Fruit fly (Drosophila melanogaster) whole organism, wandering third instar larva: ENCODE results near the gene CG16985.
A peak's percentile ranks its signal among the peaks of the same experiment; 100 is the strongest.

Experiments used
- Abd-B ChIP-seq: fragments of >200 bp; optimal IDR thresholded peaks from 2 replicates; lab custom pipeline; 2017; ENCODE audit warnings: missing biosample characterization, missing genetic modification characterization
- CG32264 ChIP-seq: fragments of 200-800 bp; sonication (Bioruptor generic); optimal IDR thresholded peaks from 2 replicates; lab custom pipeline; 2016; ENCODE audit warnings: missing biosample characterization, missing genetic modification characterization
- CG9705 ChIP-seq: fragments of 200-800 bp; sonication (Bioruptor generic); optimal IDR thresholded peaks from 2 replicates; lab custom pipeline; 2018; ENCODE audit warnings: missing biosample characterization, mild to moderate bottlenecking, missing genetic modification characterization
- CrebA ChIP-seq: fragments of 200-800 bp; sonication (Bioruptor generic); optimal IDR thresholded peaks from 2 replicates; lab custom pipeline; 2016; ENCODE audit warnings: missing biosample characterization, mild to moderate bottlenecking, missing genetic modification characterization, borderline replicate concordance
- Dfd ChIP-seq: fragments of >200 bp; optimal IDR thresholded peaks from 2 replicates; lab custom pipeline; 2017; ENCODE audit warnings: missing biosample characterization, missing genetic modification characterization
- Dif ChIP-seq: fragments of 200-275, 200-300 bp; sonication (Bioruptor generic); optimal IDR thresholded peaks from 2 replicates; lab custom pipeline; 2018; ENCODE audit warnings: missing biosample characterization, missing genetic modification characterization; ENCODE audit not compliant: partially characterized antibody
- GATAd ChIP-seq: sonication (Bioruptor generic); optimal IDR thresholded peaks from 2 replicates; lab custom pipeline; 2016; ENCODE audit warnings: missing biosample characterization, missing genetic modification characterization
- HLH106 ChIP-seq: fragments of 200-800 bp; optimal IDR thresholded peaks from 3 replicates; lab custom pipeline; 2019; ENCODE audit warnings: missing biosample characterization, mild to moderate bottlenecking, missing genetic modification characterization, moderate library complexity
- Hnf4 ChIP-seq: fragments of 200-800 bp; sonication (Bioruptor generic); optimal IDR thresholded peaks from 2 replicates; lab custom pipeline; 2016; ENCODE audit warnings: missing biosample characterization, mild to moderate bottlenecking, missing genetic modification characterization
- Hr78 ChIP-seq: fragments of >200 bp; optimal IDR thresholded peaks from 2 replicates; lab custom pipeline; 2017; ENCODE audit warnings: missing biosample characterization, missing genetic modification characterization
- Hr83 ChIP-seq: fragments of 200-300 bp; sonication (Bioruptor generic); optimal IDR thresholded peaks from 2 replicates; lab custom pipeline; 2016; ENCODE audit warnings: missing biosample characterization, mild to moderate bottlenecking, missing genetic modification characterization, moderate library complexity; ENCODE audit not compliant: poor library complexity, severe bottlenecking
- Jra ChIP-seq: sonication (Bioruptor generic); optimal IDR thresholded peaks from 2 replicates; lab custom pipeline; 2016; ENCODE audit warnings: missing biosample characterization, missing genetic modification characterization
- Mio ChIP-seq: sonication (Bioruptor generic); optimal IDR thresholded peaks from 2 replicates; lab custom pipeline; 2016; ENCODE audit warnings: missing biosample characterization, missing genetic modification characterization
- Myc ChIP-seq: fragments of >200 bp; optimal IDR thresholded peaks from 2 replicates; lab custom pipeline; 2017
- N ChIP-seq: fragments of >200 bp; optimal IDR thresholded peaks from 2 replicates; lab custom pipeline; 2018; ENCODE audit warnings: missing biosample characterization, missing external identifiers, missing genetic modification characterization
- OdsH ChIP-seq: fragments of 200-800 bp; sonication (Bioruptor generic); optimal IDR thresholded peaks from 2 replicates; lab custom pipeline; 2016; ENCODE audit warnings: missing biosample characterization, mild to moderate bottlenecking, missing genetic modification characterization
- Rel ChIP-seq, 2 experiments: fragments of 200-800 bp; sonication (Bioruptor generic) in 1 of 2; optimal IDR thresholded peaks; 2 replicates in 1 of 2; 3 replicates in 1 of 2; lab custom pipeline; 2016 to 2019; ENCODE audit warnings: mild to moderate bottlenecking in 2 of 2, missing biosample characterization in 2 of 2, missing genetic modification characterization in 2 of 2, moderate library complexity in 1 of 2
- Sp1 ChIP-seq: fragments of 200-800 bp; sonication (Bioruptor generic); optimal IDR thresholded peaks from 3 replicates; lab custom pipeline; 2019; ENCODE audit warnings: missing biosample characterization, mild to moderate bottlenecking, missing genetic modification characterization, moderate library complexity
- Vsx2 ChIP-seq: fragments of 200-300, 225-300 bp; sonication (Bioruptor generic); optimal IDR thresholded peaks from 2 replicates; lab custom pipeline; 2018; ENCODE audit warnings: missing biosample characterization, missing genetic modification characterization; ENCODE audit not compliant: partially characterized antibody
- br ChIP-seq: fragments of 200-800 bp; sonication (Bioruptor generic); optimal IDR thresholded peaks from 2 replicates; lab custom pipeline; 2016; ENCODE audit warnings: missing biosample characterization, missing genetic modification characterization
- brk ChIP-seq: fragments of 200-800 bp; sonication (Bioruptor generic); optimal IDR thresholded peaks from 2 replicates; lab custom pipeline; 2016; ENCODE audit warnings: missing biosample characterization, mild to moderate bottlenecking, missing genetic modification characterization
- dl ChIP-seq, 2 experiments: fragments of 175-275, 200-275 bp in 1 of 2; fragments of 200-275 bp in 1 of 2; sonication (Bioruptor generic); optimal IDR thresholded peaks; lab custom pipeline; 2018; ENCODE audit warnings: mild to moderate bottlenecking in 2 of 2, missing biosample characterization in 2 of 2, missing genetic modification characterization in 2 of 2, moderate library complexity in 2 of 2; ENCODE audit not compliant: partially characterized antibody in 2 of 2, insufficient read depth in 1 of 2
- dmrt93B ChIP-seq: fragments of 200-800 bp; sonication (Bioruptor generic); optimal IDR thresholded peaks from 2 replicates; lab custom pipeline; 2018; ENCODE audit warnings: missing biosample characterization, mild to moderate bottlenecking, missing genetic modification characterization
- dsf ChIP-seq: sonication (Bioruptor generic); optimal IDR thresholded peaks from 2 replicates; lab custom pipeline; 2016; ENCODE audit warnings: missing biosample characterization, missing genetic modification characterization, borderline replicate concordance
- ey ChIP-seq: fragments of 200-800 bp; sonication (Bioruptor generic); optimal IDR thresholded peaks from 2 replicates; lab custom pipeline; 2016; ENCODE audit warnings: missing biosample characterization, missing genetic modification characterization
- foxo ChIP-seq, 2 experiments: fragments of 200-800 bp; sonication (Bioruptor generic); optimal IDR thresholded peaks; 2 replicates in 1 of 2; 3 replicates in 1 of 2; lab custom pipeline; 2016 to 2017; ENCODE audit warnings: missing biosample characterization in 2 of 2, missing genetic modification characterization in 2 of 2
- fru ChIP-seq: fragments of 200-800 bp; sonication (Bioruptor generic); optimal IDR thresholded peaks from 3 replicates; lab custom pipeline; 2016; ENCODE audit warnings: missing biosample characterization, mild to moderate bottlenecking, missing genetic modification characterization
- h ChIP-seq: fragments of 200-800 bp; sonication (Bioruptor generic); optimal IDR thresholded peaks from 3 replicates; lab custom pipeline; 2016; ENCODE audit warnings: missing biosample characterization, mild to moderate bottlenecking, missing genetic modification characterization
- jim ChIP-seq: fragments of 175-275, 200-325 bp; sonication (Bioruptor generic); optimal IDR thresholded peaks from 2 replicates; lab custom pipeline; 2016; ENCODE audit warnings: missing biosample characterization, mild to moderate bottlenecking, missing genetic modification characterization
- lola ChIP-seq: fragments of >200 bp; optimal IDR thresholded peaks from 2 replicates; lab custom pipeline; 2017; ENCODE audit warnings: missing biosample characterization, missing genetic modification characterization
- pan ChIP-seq: fragments of >200 bp; optimal IDR thresholded peaks from 2 replicates; lab custom pipeline; 2017
- psq ChIP-seq: fragments of 200-800 bp; sonication (Bioruptor generic); optimal IDR thresholded peaks from 3 replicates; lab custom pipeline; 2017; ENCODE audit warnings: missing biosample characterization, mild to moderate bottlenecking, missing genetic modification characterization, moderate library complexity
- rgr ChIP-seq: fragments of 200-800 bp; sonication (Bioruptor generic); optimal IDR thresholded peaks from 3 replicates; lab custom pipeline; 2016; ENCODE audit warnings: missing biosample characterization, mild to moderate bottlenecking, missing genetic modification characterization
- sage ChIP-seq: fragments of 200-800 bp; sonication (Bioruptor generic); optimal IDR thresholded peaks from 2 replicates; lab custom pipeline; 2016; ENCODE audit warnings: missing biosample characterization, mild to moderate bottlenecking, missing genetic modification characterization
- sv ChIP-seq: fragments of 200-800 bp; sonication (Bioruptor generic); optimal IDR thresholded peaks from 3 replicates; lab custom pipeline; 2016; ENCODE audit warnings: missing biosample characterization, missing genetic modification characterization
- tai ChIP-seq: sonication (Bioruptor generic); optimal IDR thresholded peaks from 2 replicates; lab custom pipeline; 2016; ENCODE audit warnings: missing biosample characterization, missing genetic modification characterization
- usp ChIP-seq: fragments of >200 bp; optimal IDR thresholded peaks from 2 replicates; lab custom pipeline; 2017; ENCODE audit warnings: missing biosample characterization, missing genetic modification characterization
- woc ChIP-seq: sonication (Bioruptor generic); optimal IDR thresholded peaks from 2 replicates; lab custom pipeline; 2016; ENCODE audit warnings: missing biosample characterization, mild to moderate bottlenecking, missing genetic modification characterization

Gene CG16985

DNA sequence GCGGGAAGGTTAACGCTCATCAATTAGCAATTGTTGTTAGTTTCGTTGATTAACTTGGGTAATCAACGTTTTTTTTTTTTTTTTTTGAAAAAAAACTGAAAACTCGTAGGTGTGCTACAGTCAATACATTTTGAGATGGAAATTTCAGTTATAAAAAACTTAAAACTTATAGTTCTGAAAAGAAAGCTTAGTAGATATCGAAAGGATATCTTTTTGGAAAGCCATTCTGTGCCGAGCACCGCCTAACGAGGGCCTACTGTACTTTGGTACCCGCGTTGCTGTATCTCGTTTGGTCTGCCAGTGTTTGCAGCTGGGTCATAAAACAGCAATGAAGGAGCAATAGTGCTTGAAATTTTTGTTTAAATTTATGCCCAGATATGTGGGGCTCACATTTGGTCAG lies 27.1 kb upstream of the CG16985 start:
- TF ChIP-seq foxo (GFP tag; optimal IDR thresholded peaks at IDR 0.05; lab: Kevin White, UChicago) (peak in 1 of 2 experiments; percentile 34), lola (no peak), sv (GFP tag; lab: Kevin White, UChicago) (no peak), N (GFP tag; lab: Kevin White, UChicago) (no peak), fru (GFP tag; lab: Kevin White, UChicago) (peak; percentile 36), Mio (no peak), h (GFP tag; lab: Kevin White, UChicago) (peak; percentile 16), Vsx2 (no peak)

DNA sequence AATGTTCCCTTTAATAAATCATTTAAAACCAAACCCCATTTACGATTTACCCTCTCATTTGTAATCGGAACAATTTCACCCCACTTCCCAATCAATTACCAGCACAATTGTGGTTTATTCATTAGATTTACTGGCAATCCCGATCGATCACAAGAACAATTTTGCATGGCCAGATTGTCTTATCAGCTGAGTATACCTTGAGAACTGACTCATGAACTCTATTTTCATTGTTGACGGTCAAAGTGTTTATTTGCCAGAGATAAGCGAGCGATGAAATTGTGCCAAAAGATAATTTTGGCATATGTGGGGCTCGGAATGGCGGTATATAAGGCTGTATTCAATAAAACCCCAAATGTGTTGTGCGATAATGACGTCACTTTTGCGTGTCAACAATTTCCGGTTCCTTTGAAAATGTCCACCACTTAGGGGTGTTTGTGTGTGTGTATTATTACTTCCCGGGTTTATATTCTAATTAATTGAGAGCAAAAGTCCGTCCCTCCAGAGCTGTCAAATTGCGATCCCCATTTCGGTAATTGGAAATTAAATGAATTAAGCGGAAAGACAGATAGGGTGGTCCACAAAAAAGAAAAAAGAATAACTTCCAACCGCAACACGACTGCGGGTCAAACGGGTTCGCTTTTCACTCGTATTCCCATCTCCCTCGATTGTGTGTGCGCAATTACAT lies 26.0 kb upstream of the CG16985 start:
- TF ChIP-seq HLH106 (tag; lab: Kevin White, UChicago) = no peak
- peak; percentile 28 for TF ChIP-seq Sp1 (GFP tag; lab: Kevin White, UChicago)
- TF ChIP-seq Dfd (GFP tag; lab: Kevin White, UChicago) = no peak
- peak; percentile 73 for TF ChIP-seq Hnf4 (GFP tag; lab: Kevin White, UChicago)
- TF ChIP-seq lola = no peak
- no peak for TF ChIP-seq Vsx2
- peak; percentile 26 for TF ChIP-seq Rel (GFP tag; optimal IDR thresholded peaks at IDR 0.05; lab: Kevin White, UChicago)
- TF ChIP-seq Rel (tag; optimal IDR thresholded peaks at IDR 0.05; lab: Kevin White, UChicago) = peak; percentile 88
- TF ChIP-seq CG32264 (GFP tag; lab: Kevin White, UChicago) = peak; percentile 3
- no peak for TF ChIP-seq woc (GFP tag; lab: Kevin White, UChicago)
- no peak for TF ChIP-seq CG9705
- TF ChIP-seq N (GFP tag; lab: Kevin White, UChicago) = no peak
- TF ChIP-seq foxo (GFP tag; optimal IDR thresholded peaks at IDR 0.05; lab: Kevin White, UChicago) = peak in 1 of 2 experiments; percentile 8
- peak; percentile 50 for TF ChIP-seq tai (GFP tag; lab: Kevin White, UChicago)
- no peak for TF ChIP-seq CrebA (GFP tag; lab: Kevin White, UChicago)
- TF ChIP-seq dsf = no peak
- TF ChIP-seq Jra = peak; percentile 42
- TF ChIP-seq Dif (GFP tag; lab: Kevin White, UChicago) = no peak
- TF ChIP-seq brk (GFP tag; lab: Kevin White, UChicago) = peak; percentile 64
- peak; percentile 25 for TF ChIP-seq h (GFP tag; lab: Kevin White, UChicago)
- TF ChIP-seq rgr (GFP tag; lab: Kevin White, UChicago) = peak; percentile 64
- no peak for TF ChIP-seq psq (GFP tag; lab: Kevin White, UChicago)
- TF ChIP-seq usp (GFP tag; lab: Kevin White, UChicago) = no peak
- TF ChIP-seq GATAd (GFP tag; lab: Kevin White, UChicago) = no peak
- no peak for TF ChIP-seq dmrt93B (GFP tag; lab: Kevin White, UChicago)
- no peak for TF ChIP-seq ey (GFP tag; lab: Kevin White, UChicago)
- TF ChIP-seq br (GFP tag; lab: Kevin White, UChicago) = peak; percentile 41
- no peak for TF ChIP-seq Abd-B (GFP tag; lab: Kevin White, UChicago)
- TF ChIP-seq sage (GFP tag; lab: Kevin White, UChicago) = peak; percentile 68
- TF ChIP-seq jim = no peak
- no peak for TF ChIP-seq dl (GFP tag; optimal IDR thresholded peaks at IDR 0.05; lab: Kevin White, UChicago; ENCODE audit: insufficient read depth in 1 of 2, partially characterized antibody in 2 of 2)
- no peak for TF ChIP-seq Mio
- TF ChIP-seq Myc (lab: Kevin White, UChicago) = no peak
- no peak for TF ChIP-seq sv (GFP tag; lab: Kevin White, UChicago)
- TF ChIP-seq OdsH = no peak
- no peak for TF ChIP-seq fru (GFP tag; lab: Kevin White, UChicago)
- no peak for TF ChIP-seq pan (lab: Kevin White, UChicago)
- TF ChIP-seq Hr78 (GFP tag; lab: Kevin White, UChicago) = no peak
- peak; percentile 53 for TF ChIP-seq Hr83 (GFP tag; lab: Kevin White, UChicago)
